Fruit fly (Drosophila melanogaster): Measurements from ENCODE around the gene Nepl8.

Gene Nepl8

DNA sequence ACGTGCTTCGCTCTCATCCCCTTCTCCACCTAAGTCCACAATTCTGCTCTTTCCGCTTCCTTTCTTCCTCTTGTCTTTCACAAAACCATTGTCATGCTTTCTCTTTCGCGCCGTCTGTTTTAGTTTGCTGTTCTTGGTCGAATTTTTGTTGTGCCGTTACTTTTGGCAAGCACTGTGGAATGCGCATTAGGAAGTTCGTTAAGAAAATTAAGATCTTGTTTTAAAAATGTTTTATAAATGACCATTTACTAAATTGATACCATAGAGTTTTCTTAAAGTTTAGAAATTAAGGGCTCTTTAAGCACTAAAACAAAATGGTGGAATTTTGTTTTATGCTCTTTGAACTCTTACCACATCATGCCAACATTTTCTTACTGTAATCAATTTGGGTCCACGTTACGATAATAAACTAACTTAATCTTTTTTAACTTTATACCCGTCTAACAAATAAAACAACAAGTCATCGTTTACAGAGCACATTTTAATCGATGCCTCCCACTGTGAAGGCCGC lies 47.2 kb downstream of the Nepl8 start:
- TF ChIP-seq Sin3A (optimal IDR thresholded peaks at IDR 0.05) (no peak), insv (optimal IDR thresholded peaks at IDR 0.05) (no peak), h (optimal IDR thresholded peaks at IDR 0.05) (no peak), ttk (optimal IDR thresholded peaks at IDR 0.05) (no peak), psq (optimal IDR thresholded peaks at IDR 0.05) (no peak), Myc (optimal IDR thresholded peaks at IDR 0.05) (no peak)

DNA sequence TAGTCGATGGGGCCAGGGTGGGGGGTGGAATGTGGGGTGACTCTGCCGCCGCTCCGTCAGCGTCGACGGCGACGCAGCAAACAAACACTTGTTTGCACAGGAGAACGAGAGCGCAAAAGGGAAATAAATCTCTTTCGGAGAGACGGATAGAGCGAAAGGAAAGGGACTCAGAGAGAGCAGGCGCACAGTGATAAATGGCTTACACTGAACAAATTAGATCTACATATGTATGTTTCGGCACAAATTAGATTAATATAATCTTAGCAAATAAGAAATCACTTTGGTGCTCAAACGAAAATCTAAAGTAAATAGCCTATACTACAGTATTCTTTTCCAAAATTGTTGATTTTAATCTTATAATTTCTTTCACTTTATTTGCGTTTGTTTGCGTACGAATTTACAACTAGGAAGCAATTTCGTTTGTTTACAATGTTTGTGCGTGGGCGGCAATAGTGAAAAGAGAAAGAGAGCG lies 47.8 kb downstream of the Nepl8 start:
- no peak for TF ChIP-seq h (optimal IDR thresholded peaks at IDR 0.05)
- no peak for TF ChIP-seq insv (optimal IDR thresholded peaks at IDR 0.05)
- TF ChIP-seq Sin3A (optimal IDR thresholded peaks at IDR 0.05), result no peak
- no peak for TF ChIP-seq psq (optimal IDR thresholded peaks at IDR 0.05)
- TF ChIP-seq ttk (optimal IDR thresholded peaks at IDR 0.05), result no peak
- TF ChIP-seq Myc (optimal IDR thresholded peaks at IDR 0.05), result no peak

DNA sequence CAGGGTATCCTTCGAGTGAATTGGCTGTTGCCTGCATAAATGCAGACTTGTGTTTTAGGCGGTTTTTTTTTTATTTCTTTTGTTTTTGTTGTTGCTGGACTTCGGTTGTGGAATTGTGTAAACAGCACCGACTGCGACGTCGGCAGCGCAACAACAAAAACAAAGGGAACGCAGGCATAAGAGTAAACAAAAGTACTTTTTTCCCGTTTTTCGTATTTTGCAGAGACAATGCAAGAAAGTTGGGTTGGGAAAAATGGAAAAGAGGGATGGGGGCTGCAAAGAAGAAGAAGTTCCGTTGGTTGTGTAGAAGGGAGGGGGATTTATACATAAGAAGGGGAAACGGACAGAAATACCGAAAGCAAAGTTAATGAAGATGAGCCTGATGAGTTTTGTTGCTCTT lies 48.6 kb downstream of the Nepl8 start:
- TF ChIP-seq Myc (optimal IDR thresholded peaks at IDR 0.05), result no peak

DNA sequence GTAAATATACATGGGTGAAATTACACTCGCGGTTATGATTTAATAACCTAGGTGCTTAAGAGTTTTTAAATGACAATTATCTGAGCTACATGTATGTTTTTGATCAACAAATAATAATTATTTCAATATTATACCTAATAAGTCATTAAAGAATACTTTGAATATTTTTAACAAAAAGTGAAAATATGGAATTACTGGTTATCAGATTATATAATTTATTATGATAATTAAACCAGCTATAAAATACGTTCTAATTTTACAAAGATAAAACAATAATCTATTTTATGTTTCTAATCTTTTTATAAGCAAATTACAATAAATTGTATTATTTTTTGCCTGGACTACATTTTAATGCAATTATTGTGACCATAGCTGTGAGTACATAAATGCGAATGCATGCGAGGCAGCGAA lies 49.1 kb downstream of the Nepl8 start:
- TF ChIP-seq psq (optimal IDR thresholded peaks at IDR 0.05) (no peak), h (optimal IDR thresholded peaks at IDR 0.05) (no peak), insv (optimal IDR thresholded peaks at IDR 0.05) (no peak), Myc (optimal IDR thresholded peaks at IDR 0.05) (no peak)

- TF ChIP-seq Sin3A (optimal IDR thresholded peaks at IDR 0.05) (no peak), Myc (optimal IDR thresholded peaks at IDR 0.05) (no peak), insv (optimal IDR thresholded peaks at IDR 0.05) (no peak), psq (optimal IDR thresholded peaks at IDR 0.05) (no peak), h (optimal IDR thresholded peaks at IDR 0.05) (no peak), ttk (optimal IDR thresholded peaks at IDR 0.05) (no peak)
Measured at dm6 chr2L:16538134-16538533, 50.2 kb downstream of the Nepl8 start.

DNA sequence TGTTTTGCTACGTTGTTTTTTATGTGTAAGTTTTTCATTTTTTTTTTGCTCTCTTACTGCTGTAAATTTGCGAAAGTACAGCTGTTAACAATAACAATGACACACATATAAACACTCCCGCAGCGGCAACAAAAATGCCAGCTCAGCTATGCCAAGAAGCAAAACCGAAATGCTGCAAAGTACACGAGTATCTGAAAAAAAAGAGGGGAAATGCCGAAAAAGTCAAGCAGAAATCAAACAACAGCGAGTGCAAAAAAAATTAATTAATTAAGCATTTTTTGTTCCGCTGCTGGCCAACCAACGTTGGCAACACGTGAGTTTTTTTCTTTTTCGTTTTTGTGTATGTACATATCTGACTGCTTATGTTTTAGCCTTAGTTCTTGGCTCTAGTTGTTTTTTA lies 51.0 kb downstream of the Nepl8 start:
- TF ChIP-seq Sin3A (optimal IDR thresholded peaks at IDR 0.05) (no peak), h (optimal IDR thresholded peaks at IDR 0.05) (no peak), Myc (optimal IDR thresholded peaks at IDR 0.05) (no peak), ttk (optimal IDR thresholded peaks at IDR 0.05) (no peak), insv (optimal IDR thresholded peaks at IDR 0.05) (no peak), psq (optimal IDR thresholded peaks at IDR 0.05) (no peak)
